Fruit fly (Drosophila melanogaster) whole organism, prepupa: ENCODE results near the gene CG14417.
A peak's percentile ranks its signal among the peaks of the same experiment; 100 is the strongest.

Experiments used
- CG15336 ChIP-seq: fragments of 200-800 bp; sonication (Bioruptor generic); IDR thresholded peaks from 2 replicates; pipeline ENCODE4 v1.3.6; 2022; ENCODE audit warnings: missing biosample characterization, missing genetic modification characterization
- CG3032 ChIP-seq: fragments of 200-800 bp; optimal IDR thresholded peaks from 2 replicates; lab custom pipeline; 2019; ENCODE audit warnings: missing biosample characterization, mild to moderate bottlenecking, missing genetic modification characterization, moderate library complexity
- CG4318 ChIP-seq: fragments of 200-800 bp; sonication (Bioruptor generic); optimal IDR thresholded peaks from 3 replicates; lab custom pipeline; 2017; ENCODE audit warnings: missing biosample characterization, mild to moderate bottlenecking, missing genetic modification characterization
- CG6163 ChIP-seq: fragments of 200-800 bp; sonication (Bioruptor generic); IDR thresholded peaks from 3 replicates; pipeline ENCODE4 v1.3.6; 2022; ENCODE audit warnings: missing biosample characterization, missing genetic modification characterization
- Eip75B ChIP-seq: fragments of 200-800 bp; sonication (Bioruptor generic); optimal IDR thresholded peaks from 3 replicates; lab custom pipeline; 2016; ENCODE audit warnings: missing biosample characterization, missing genetic modification characterization
- Eip78C ChIP-seq: fragments of 200-800 bp; sonication (Bioruptor generic); peaks from one replicate; lab custom pipeline; 2016; ENCODE audit warnings: missing biosample characterization, missing genetic modification characterization
- Hr38 ChIP-seq: sonication (Bioruptor generic); optimal IDR thresholded peaks from 2 replicates; lab custom pipeline; 2016; ENCODE audit warnings: missing biosample characterization, missing genetic modification characterization
- Hr4 ChIP-seq: fragments of 200-800 bp; sonication (Bioruptor generic); optimal IDR thresholded peaks from 3 replicates; lab custom pipeline; 2016; ENCODE audit warnings: missing biosample characterization, missing genetic modification characterization
- Lpt ChIP-seq: fragments of 200-800 bp; sonication (Bioruptor generic); optimal IDR thresholded peaks from 3 replicates; lab custom pipeline; 2016; ENCODE audit warnings: missing biosample characterization, missing genetic modification characterization
- Sox102F ChIP-seq: fragments of 200-800 bp; sonication (Bioruptor generic); optimal IDR thresholded peaks from 2 replicates; lab custom pipeline; 2016; ENCODE audit warnings: missing biosample characterization, mild to moderate bottlenecking, missing genetic modification characterization
- acj6 ChIP-seq: fragments of 200-800 bp; sonication (Bioruptor generic); optimal IDR thresholded peaks from 3 replicates; lab custom pipeline; 2016; ENCODE audit warnings: missing biosample characterization, missing genetic modification characterization
- salr ChIP-seq, 2 experiments: fragments of 200-800 bp; sonication (Bioruptor generic); optimal IDR thresholded peaks; 3 replicates each; lab custom pipeline; 2016 to 2018; ENCODE audit warnings: missing biosample characterization in 2 of 2, missing genetic modification characterization in 2 of 2, mild to moderate bottlenecking in 1 of 2
- spab ChIP-seq: fragments of 200-800 bp; sonication (Bioruptor generic); optimal IDR thresholded peaks from 2 replicates; lab custom pipeline; 2017; ENCODE audit warnings: missing biosample characterization, mild to moderate bottlenecking, missing genetic modification characterization, missing genetic modification reagents

- TF ChIP-seq CG3032 (tag; lab: Kevin White, UChicago), result peak; percentile 1
- TF ChIP-seq spab (GFP tag; lab: Kevin White, UChicago), result no peak
- TF ChIP-seq acj6 (GFP tag; lab: Kevin White, UChicago), result no peak
- TF ChIP-seq salr (GFP tag; optimal IDR thresholded peaks at IDR 0.05; lab: Kevin White, UChicago), result no peak
- no peak for TF ChIP-seq Sox102F
- no peak for TF ChIP-seq CG4318
- no peak for TF ChIP-seq CG6163 (GFP tag; lab: Robert Waterston, UW)
- TF ChIP-seq Hr4 (GFP tag; lab: Kevin White, UChicago), result no peak
- TF ChIP-seq Eip75B (GFP tag; lab: Kevin White, UChicago), result no peak
- no peak for TF ChIP-seq Hr38 (GFP tag; lab: Kevin White, UChicago)
- TF ChIP-seq Eip78C, result peak; percentile 19
- no peak for TF ChIP-seq Lpt (GFP tag; lab: Kevin White, UChicago)
- no peak for TF ChIP-seq CG15336 (GFP tag; lab: Robert Waterston, UW)
These were observed 37.8 kb upstream of the CG14417 start for dm6 chrX:2914091-2914490.
